Worm (Caenorhabditis elegans): ENCODE measurements around the gene M03F4.4.
A peak's percentile ranks its signal among the peaks of the same experiment; 100 is the strongest.

M03F4.4 gene

ce11 chrX:4947749-4948148 is 9.5 kb downstream of the M03F4.4 start, which contains the start of gene tyra-3:
Gene tyra-3 (plus strand): TSS chrX:4948049.
- no peak for TF ChIP-seq mel-28 (tag; optimal IDR thresholded peaks at IDR 0.05; ENCODE audit: borderline replicate concordance)

- TF ChIP-seq ceh-91 (GFP tag; IDR thresholded peaks at IDR 0.05) (no peak), B0019.2 (GFP tag; conservative IDR thresholded peaks at IDR 0.05) (no peak), F37B4.10 (GFP tag; IDR thresholded peaks at IDR 0.05) (no peak), ets-4 (GFP tag; optimal IDR thresholded peaks at IDR 0.05) (no peak), ceh-27 (GFP tag; optimal IDR thresholded peaks at IDR 0.05) (peak; percentile 47), F49E8.2 (tag; optimal IDR thresholded peaks at IDR 0.05; ENCODE audit: insufficient read depth) (no peak), lsy-27 (tag; optimal IDR thresholded peaks at IDR 0.05; ENCODE audit: borderline replicate concordance, insufficient read depth) (no peak)
Observed at ce11 chrX:4938990-4939389, 18.2 kb downstream of the M03F4.4 start.

ce11 chrX:4932964-4933363 is 24.3 kb downstream of the M03F4.4 start:
- TF ChIP-seq F37B4.10 (GFP tag; IDR thresholded peaks at IDR 0.05) (0 out of 2 replicates have a peak, but pooled peaks have one; percentile 32), ztf-26 (tag; optimal IDR thresholded peaks at IDR 0.05) (no peak)

ce11 chrX:4932023-4932422 is 25.2 kb downstream of the M03F4.4 start:
- TF ChIP-seq ztf-22 (GFP tag; optimal IDR thresholded peaks at IDR 0.05) (no peak), repo-1 (tag; optimal IDR thresholded peaks at IDR 0.05) (no peak), ceh-79 (tag; optimal IDR thresholded peaks at IDR 0.05) (no peak), pbrm-1 (GFP tag; IDR thresholded peaks at IDR 0.05) (no peak), hsf-1 (GFP tag; IDR thresholded peaks at IDR 0.05) (no peak), mxl-1 (tag; optimal IDR thresholded peaks at IDR 0.05) (no peak), nhr-80 (tag; optimal IDR thresholded peaks at IDR 0.05) (no peak), dpff-1 (tag; optimal IDR thresholded peaks at IDR 0.05) (no peak), F55B11.4 (tag; optimal IDR thresholded peaks at IDR 0.05; ENCODE audit: borderline replicate concordance, insufficient read depth) (no peak), Y95B8A.8 (GFP tag; IDR thresholded peaks at IDR 0.05) (no peak), Y53G8AR.9 (GFP tag; conservative IDR thresholded peaks at IDR 0.05) (no peak), lsl-1 (GFP tag; optimal IDR thresholded peaks at IDR 0.05) (no peak), lsy-27 (tag; optimal IDR thresholded peaks at IDR 0.05; ENCODE audit: borderline replicate concordance, insufficient read depth) (no peak), F39B2.1 (GFP tag; IDR thresholded peaks at IDR 0.05) (no peak), lin-40 (tag; optimal IDR thresholded peaks at IDR 0.05) (no peak), hrde-1 (tag; optimal IDR thresholded peaks at IDR 0.05; ENCODE audit: borderline replicate concordance) (no peak)

ce11 chrX:4929657-4930056 is 27.6 kb downstream of the M03F4.4 start, which contains the start of gene mct-4:
Gene mct-4 (minus strand): TSS chrX:4929757.
- TF ChIP-seq dpff-1 (tag; optimal IDR thresholded peaks at IDR 0.05) (no peak), C06A6.2 (GFP tag; conservative IDR thresholded peaks at IDR 0.05) (no peak), attf-6 (GFP tag; IDR thresholded peaks at IDR 0.05) (no peak), hlh-26 (GFP tag; conservative IDR thresholded peaks at IDR 0.05) (no peak), F10E7.11 (tag; optimal IDR thresholded peaks at IDR 0.05) (no peak), F22D6.2 (tag; optimal IDR thresholded peaks at IDR 0.05) (no peak), mcd-1 (GFP tag; IDR thresholded peaks at IDR 0.05) (no peak), athp-1 (tag; optimal IDR thresholded peaks at IDR 0.05) (no peak), ztf-22 (GFP tag; optimal IDR thresholded peaks at IDR 0.05) (no peak), unc-130 (GFP tag; optimal IDR thresholded peaks at IDR 0.05) (no peak), xnd-1 (tag; optimal IDR thresholded peaks at IDR 0.05) (no peak), madf-8 (GFP tag; conservative IDR thresholded peaks at IDR 0.05) (no peak), efl-1 (GFP tag; optimal IDR thresholded peaks at IDR 0.05) (no peak), bed-1 (GFP tag; IDR thresholded peaks at IDR 0.05) (no peak), nhr-27 (tag; optimal IDR thresholded peaks at IDR 0.05) (no peak), atf-7 (tag; optimal IDR thresholded peaks at IDR 0.05) (no peak), ztf-6 (GFP tag; IDR thresholded peaks at IDR 0.05) (no peak), lin-35 (GFP tag; optimal IDR thresholded peaks at IDR 0.05) (no peak), ceh-79 (tag; optimal IDR thresholded peaks at IDR 0.05) (no peak), let-607 (tag; optimal IDR thresholded peaks at IDR 0.05) (no peak)

Measured in whole organism, young adult.